Fruit fly (Drosophila melanogaster): ENCODE results near the gene CG4042.

CG4042 gene

DNA sequence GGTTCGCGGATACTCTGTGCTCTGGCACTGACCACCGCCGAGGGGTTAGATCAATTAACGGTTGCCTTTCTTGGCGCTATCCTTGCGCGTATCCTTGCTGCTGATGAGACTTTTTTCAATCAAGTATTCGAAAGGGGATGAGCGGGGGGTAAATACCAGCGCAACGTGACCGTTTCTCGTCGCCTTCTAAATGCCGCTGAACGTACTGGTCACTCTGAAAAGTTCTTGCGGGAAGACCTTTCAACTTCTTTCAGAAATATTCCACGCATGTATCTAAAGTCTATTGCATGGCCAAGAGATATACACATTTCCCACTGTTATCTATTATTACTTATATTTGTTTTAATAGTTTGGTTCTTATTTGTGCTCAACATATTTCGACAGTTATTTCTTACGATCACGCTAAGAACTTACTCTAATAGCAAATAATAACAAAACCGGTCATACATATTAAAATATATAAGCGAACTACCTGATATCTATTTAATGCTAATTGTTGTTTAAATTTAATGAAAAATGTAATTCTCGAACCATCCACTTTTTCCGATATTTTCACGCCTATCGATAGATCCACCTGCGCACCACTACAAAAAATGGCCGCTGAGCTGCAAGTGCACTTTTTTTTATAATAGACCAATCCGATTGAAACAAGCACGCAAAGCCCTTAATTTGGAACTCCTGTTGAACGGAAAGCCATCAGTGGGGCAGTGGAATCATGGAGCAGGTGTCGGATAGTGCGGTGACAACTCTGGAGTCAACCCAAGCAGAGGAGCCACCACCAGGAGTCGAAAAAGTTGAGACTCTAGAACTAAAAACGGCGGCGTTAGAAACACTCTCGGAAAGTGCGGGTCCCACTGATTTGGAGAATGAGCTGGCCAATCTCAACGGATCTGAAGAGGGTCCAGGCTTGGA, 38.0 kb upstream of the CG4042 start, which contains the start of the genes CG3634 and HIPP1:
Gene CG3634, minus strand, starts transcription at position 185 of the 912 bp plus-strand sequence.
Gene HIPP1, plus strand, starts transcription at position 582 of the 912 bp plus-strand sequence.
- TF ChIP-seq CG4282 (GFP tag; optimal IDR thresholded peaks at IDR 0.05) (no peak), danr (GFP tag; IDR thresholded peaks at IDR 0.05) (no peak), Vsx1 (GFP tag; optimal IDR thresholded peaks at IDR 0.05) (no peak), CG31224 (GFP tag; IDR thresholded peaks at IDR 0.05) (no peak), Xrp1 (GFP tag; IDR thresholded peaks at IDR 0.05) (peak; percentile 22; the same call in 1 of the 2 replicates), CG17829 (tag; optimal IDR thresholded peaks at IDR 0.05) (peak; percentile 31), Mad (GFP tag; optimal IDR thresholded peaks at IDR 0.05) (no peak), tup (GFP tag; optimal IDR thresholded peaks at IDR 0.05) (no peak), Rx (GFP tag; IDR thresholded peaks at IDR 0.05) (no peak), CG12391 (tag; optimal IDR thresholded peaks at IDR 0.05) (peak; percentile 54), Usf (GFP tag; optimal IDR thresholded peaks at IDR 0.05) (no peak), gcm2 (GFP tag; optimal IDR thresholded peaks at IDR 0.05) (no peak), bcd (GFP tag; optimal IDR thresholded peaks at IDR 0.05) (no peak), CG1602 (GFP tag; optimal IDR thresholded peaks at IDR 0.05) (no peak), Optix (GFP tag; IDR thresholded peaks at IDR 0.05) (no peak), luna (GFP tag; optimal IDR thresholded peaks at IDR 0.05) (no peak), CG10209 (GFP tag; optimal IDR thresholded peaks at IDR 0.05) (no peak), fru (optimal IDR thresholded peaks at IDR 0.05) (no peak), mam (GFP tag; optimal IDR thresholded peaks at IDR 0.05) (peak; percentile 9), vvl (GFP tag; IDR thresholded peaks at IDR 0.05) (no peak), HmgD (GFP tag; optimal IDR thresholded peaks at IDR 0.05) (no peak), esg (GFP tag; conservative IDR thresholded peaks at IDR 0.05) (no peak), CG17328 (GFP tag; IDR thresholded peaks at IDR 0.05) (no peak), slbo (GFP tag; IDR thresholded peaks at IDR 0.05) (no peak), ewg (GFP tag; optimal IDR thresholded peaks at IDR 0.05) (no peak), Spps (tag; optimal IDR thresholded peaks at IDR 0.05) (no peak), kah (GFP tag; optimal IDR thresholded peaks at IDR 0.05) (no peak), Sox100B (GFP tag; optimal IDR thresholded peaks at IDR 0.05) (no peak), Stat92E (GFP tag; optimal IDR thresholded peaks at IDR 0.05) (no peak), Doc2 (GFP tag; IDR thresholded peaks at IDR 0.05) (no peak), CrebB (tag; optimal IDR thresholded peaks at IDR 0.05) (no peak), H15 (GFP tag; IDR thresholded peaks at IDR 0.05) (no peak), dysf (GFP tag; IDR thresholded peaks at IDR 0.05) (no peak), MESR4 (GFP tag; optimal IDR thresholded peaks at IDR 0.05) (peak; percentile 90), CG2712 (tag; optimal IDR thresholded peaks at IDR 0.05) (peak; percentile 50), Pdp1 (GFP tag; optimal IDR thresholded peaks at IDR 0.05) (no peak), ara (GFP tag; IDR thresholded peaks at IDR 0.05) (no peak), CG13424 (tag; optimal IDR thresholded peaks at IDR 0.05) (peak; percentile 1), CG10543 (GFP tag; optimal IDR thresholded peaks at IDR 0.05) (no peak), hb (GFP tag; IDR thresholded peaks at IDR 0.05; ENCODE audit: partially characterized antibody) (no peak), CG7928 (GFP tag; optimal IDR thresholded peaks at IDR 0.05) (no peak), gro (GFP tag; optimal IDR thresholded peaks at IDR 0.05) (no peak), CG10274 (GFP tag; optimal IDR thresholded peaks at IDR 0.05) (no peak), CG6765 (GFP tag; optimal IDR thresholded peaks at IDR 0.05) (no peak), dati (GFP tag; IDR thresholded peaks at IDR 0.05) (no peak), CG13123 (GFP tag; optimal IDR thresholded peaks at IDR 0.05) (no peak), Rfx (GFP tag; IDR thresholded peaks at IDR 0.05) (no peak), Bdp1 (GFP tag; optimal IDR thresholded peaks at IDR 0.05) (no peak), kni (GFP tag; optimal IDR thresholded peaks at IDR 0.05) (no peak), unpg (GFP tag; optimal IDR thresholded peaks at IDR 0.05) (no peak)

All from whole organism, embryonic.